Worm (Caenorhabditis elegans) whole organism, L4/young adult: Measurements from ENCODE around the gene bcl-11.

Source experiments
- dao-5 ChIP-seq: sonication (generic microtip); optimal IDR thresholded peaks from 2 replicates; lab custom pipeline; 2016; ENCODE audit warnings: missing genotype, missing genetic modification characterization, moderate library complexity, missing compliant biosample characterization
- him-1 ChIP-seq: sonication (generic microtip); optimal IDR thresholded peaks from 2 replicates; lab custom pipeline; 2016; ENCODE audit warnings: missing genotype, missing genetic modification reagents, missing genetic modification characterization, missing compliant biosample characterization

DNA sequence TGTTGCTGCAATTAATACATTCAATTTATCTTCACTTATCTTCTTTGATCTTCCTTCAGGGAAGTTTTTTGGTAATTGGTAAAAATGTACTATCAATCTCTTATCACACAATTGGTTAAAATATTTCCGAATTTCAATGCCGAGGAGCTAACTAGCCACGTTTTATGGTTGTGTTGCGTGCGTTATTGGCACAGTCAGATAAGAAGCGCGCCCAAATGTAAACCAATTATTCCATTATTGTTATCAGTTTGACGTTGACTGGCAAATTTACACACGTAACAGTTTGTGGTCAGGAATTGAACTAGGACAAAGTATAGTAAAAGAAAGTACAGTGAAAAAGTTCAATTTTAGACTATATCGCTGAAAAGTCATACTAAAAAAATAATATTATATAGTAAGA is 51.8 kb downstream of the bcl-11 start:
- no peak for TF ChIP-seq him-1 (tag; lab: Kevin White, UChicago)
- no peak for TF ChIP-seq dao-5 (tag; lab: Kevin White, UChicago)
